Worm (Caenorhabditis elegans) whole organism, L2 larva: Measurements from ENCODE around the gene B0563.18.
A peak's percentile ranks its signal among the peaks of the same experiment; 100 is the strongest.

ENCODE experiments used
- C34F6.9 ChIP-seq: fragments of 150-350 bp; optimal IDR thresholded peaks from 2 replicates; lab custom pipeline; 2014; ENCODE audit warnings: missing biosample characterization, missing genetic modification characterization
- F13H6.1 ChIP-seq: sonication (generic microtip); optimal IDR thresholded peaks from 2 replicates; lab custom pipeline; 2016; ENCODE audit warnings: missing genetic modification characterization, missing compliant biosample characterization
- R02D3.7 ChIP-seq: fragments of 150-350 bp; optimal IDR thresholded peaks from 2 replicates; lab custom pipeline; 2014; ENCODE audit warnings: missing biosample characterization, missing genetic modification characterization
- Y55F3AM.14 ChIP-seq: fragments of 200-800 bp; sonication (Bioruptor generic); optimal IDR thresholded peaks from 2 replicates; lab custom pipeline; 2018; ENCODE audit warnings: mild to moderate bottlenecking, missing genetic modification characterization, missing compliant biosample characterization
- ZK546.5 ChIP-seq: sonication (generic microtip); optimal IDR thresholded peaks from 2 replicates; lab custom pipeline; 2017; ENCODE audit warnings: missing biosample characterization, missing genetic modification characterization
- alr-1 ChIP-seq: fragments of 150-350 bp; optimal IDR thresholded peaks from 2 replicates; lab custom pipeline; 2014; ENCODE audit warnings: missing biosample characterization, missing genetic modification characterization
- aly-2 ChIP-seq: fragments of 150-350 bp; optimal IDR thresholded peaks from 2 replicates; lab custom pipeline; 2014; ENCODE audit warnings: missing biosample characterization, missing genetic modification characterization
- ama-1 ChIP-seq: fragments of 150-350 bp; optimal IDR thresholded peaks from 2 replicates; lab custom pipeline; 2018; ENCODE audit warnings: inconsistent platforms
- blmp-1 ChIP-seq: sonication (generic microtip); optimal IDR thresholded peaks from 2 replicates; lab custom pipeline; 2017; ENCODE audit warnings: missing genetic modification characterization, mild to moderate bottlenecking, missing compliant biosample characterization, antibody characterized with exemption, moderate library complexity; ENCODE audit not compliant: insufficient read depth
- ceh-16 ChIP-seq: fragments of 150-350 bp; optimal IDR thresholded peaks from 2 replicates; lab custom pipeline; 2014; ENCODE audit warnings: missing biosample characterization, missing genetic modification characterization
- ceh-82 ChIP-seq: fragments of 150-350 bp; optimal IDR thresholded peaks from 2 replicates; lab custom pipeline; 2014; ENCODE audit warnings: missing biosample characterization, missing genetic modification characterization
- crh-2 ChIP-seq: sonication (generic microtip); optimal IDR thresholded peaks from 2 replicates; lab custom pipeline; 2017; ENCODE audit warnings: missing biosample characterization, missing genetic modification characterization
- dmd-4 ChIP-seq: sonication (generic microtip); optimal IDR thresholded peaks from 2 replicates; lab custom pipeline; 2017; ENCODE audit warnings: missing biosample characterization, missing genetic modification characterization
- elt-1 ChIP-seq: fragments of 150-350 bp; optimal IDR thresholded peaks from 2 replicates; lab custom pipeline; 2014; ENCODE audit warnings: missing biosample characterization, missing genetic modification characterization
- elt-3 ChIP-seq: sonication (generic microtip); optimal IDR thresholded peaks from 2 replicates; lab custom pipeline; 2017; ENCODE audit warnings: missing biosample characterization, missing genetic modification characterization
- fos-1 ChIP-seq: fragments of 150-350 bp; optimal IDR thresholded peaks from 2 replicates; lab custom pipeline; 2014; ENCODE audit warnings: missing biosample characterization, missing genetic modification characterization
- gmeb-1 ChIP-seq: fragments of 150-350 bp; optimal IDR thresholded peaks from 2 replicates; lab custom pipeline; 2014; ENCODE audit warnings: missing biosample characterization, missing genetic modification characterization
- lin-11 ChIP-seq: fragments of 150-350 bp; sonication (generic microtip); optimal IDR thresholded peaks from 2 replicates; lab custom pipeline; 2014; ENCODE audit warnings: missing biosample characterization, missing genetic modification characterization, inconsistent platforms, mixed read lengths
- lin-13 ChIP-seq: fragments of 150-350 bp; optimal IDR thresholded peaks from 2 replicates; lab custom pipeline; 2014; ENCODE audit warnings: missing biosample characterization, missing genetic modification reagents, missing genetic modification characterization
- lin-39 ChIP-seq: fragments of 150-350 bp; optimal IDR thresholded peaks from 2 replicates; lab custom pipeline; 2014; ENCODE audit warnings: missing biosample characterization, missing genetic modification reagents, missing genetic modification characterization
- lsy-2 ChIP-seq, 2 experiments: fragments of 150-350 bp in 1 of 2; sonication (generic microtip) in 1 of 2; optimal IDR thresholded peaks; 2 replicates each; lab custom pipeline; 2014 to 2017; ENCODE audit warnings: missing biosample characterization in 2 of 2, missing genetic modification characterization in 2 of 2
- mbf-1 ChIP-seq: sonication (generic microtip); optimal IDR thresholded peaks from 2 replicates; lab custom pipeline; 2017; ENCODE audit warnings: missing biosample characterization, missing genetic modification characterization
- mdl-1 ChIP-seq, 2 experiments: fragments of 150-350 bp in 1 of 2; sonication (generic microtip) in 1 of 2; optimal IDR thresholded peaks; 2 replicates each; lab custom pipeline; 2017; ENCODE audit warnings: missing biosample characterization in 2 of 2, missing genetic modification characterization in 2 of 2
- nhr-12 ChIP-seq: fragments of 150-350 bp; optimal IDR thresholded peaks from 2 replicates; lab custom pipeline; 2014; ENCODE audit warnings: missing biosample characterization, missing genetic modification characterization
- nhr-129 ChIP-seq: fragments of 150-350 bp; optimal IDR thresholded peaks from 2 replicates; lab custom pipeline; 2014; ENCODE audit warnings: missing biosample characterization, missing genetic modification characterization
- nhr-21 ChIP-seq: fragments of 150-350 bp; optimal IDR thresholded peaks from 2 replicates; lab custom pipeline; 2014; ENCODE audit warnings: missing biosample characterization, missing genetic modification characterization
- nhr-23 ChIP-seq: fragments of 150-350 bp; optimal IDR thresholded peaks from 2 replicates; lab custom pipeline; 2014; ENCODE audit warnings: missing biosample characterization, missing genetic modification reagents, missing genetic modification characterization
- nhr-25 ChIP-seq: fragments of 150-350 bp; sonication (generic microtip); optimal IDR thresholded peaks from 3 replicates; lab custom pipeline; 2014; ENCODE audit warnings: missing biosample characterization, missing genetic modification characterization
- nhr-6 ChIP-seq: fragments of 150-350 bp; optimal IDR thresholded peaks from 2 replicates; lab custom pipeline; 2014; ENCODE audit warnings: missing biosample characterization, missing genetic modification characterization
- nhr-77 ChIP-seq: fragments of 150-350 bp; optimal IDR thresholded peaks from 2 replicates; lab custom pipeline; 2014; ENCODE audit warnings: missing biosample characterization, missing genetic modification characterization
- peb-1 ChIP-seq: fragments of 150-350 bp; optimal IDR thresholded peaks from 2 replicates; lab custom pipeline; 2014; ENCODE audit warnings: missing biosample characterization, missing genetic modification characterization
- skn-1 ChIP-seq: sonication (generic microtip); optimal IDR thresholded peaks from 2 replicates; lab custom pipeline; 2017; ENCODE audit warnings: missing biosample characterization, missing genetic modification characterization
- sma-3 ChIP-seq: sonication (generic microtip); optimal IDR thresholded peaks from 2 replicates; lab custom pipeline; 2016; ENCODE audit warnings: missing genetic modification reagents, missing genetic modification characterization, missing compliant biosample characterization
- sma-9 ChIP-seq, 2 experiments: fragments of 150-350 bp in 1 of 2; sonication (generic microtip) in 1 of 2; optimal IDR thresholded peaks; 2 replicates each; lab custom pipeline; 2014 to 2016; ENCODE audit warnings: missing genetic modification characterization in 2 of 2, mild to moderate bottlenecking in 1 of 2, missing biosample characterization in 1 of 2, missing compliant biosample characterization in 1 of 2, missing genetic modification reagents in 1 of 2, moderate library complexity in 1 of 2
- snpc-4 ChIP-seq: fragments of 150-350 bp; optimal IDR thresholded peaks from 2 replicates; lab custom pipeline; 2014; ENCODE audit warnings: missing biosample characterization, missing genetic modification characterization
- unc-39 ChIP-seq: fragments of 150-350 bp; optimal IDR thresholded peaks from 2 replicates; lab custom pipeline; 2014; ENCODE audit warnings: missing biosample characterization, missing genetic modification characterization
- unc-55 ChIP-seq: fragments of 150-350 bp; sonication (generic microtip); optimal IDR thresholded peaks from 3 replicates; lab custom pipeline; 2014; ENCODE audit warnings: missing biosample characterization, missing genetic modification reagents, missing genetic modification characterization
- unc-62 ChIP-seq: fragments of 150-350 bp; optimal IDR thresholded peaks from 2 replicates; lab custom pipeline; 2014; ENCODE audit warnings: missing biosample characterization, missing genetic modification reagents, missing genetic modification characterization
- zag-1 ChIP-seq: fragments of 150-350 bp; optimal IDR thresholded peaks from 2 replicates; lab custom pipeline; 2014; ENCODE audit warnings: missing biosample characterization, missing genetic modification characterization
- ztf-1 ChIP-seq: fragments of 200-800 bp; sonication (Bioruptor generic); conservative IDR thresholded peaks from 2 replicates; pipeline ENCODE4 v1.3.6; 2022; ENCODE audit warnings: missing genetic modification characterization, missing compliant biosample characterization
- ztf-4 ChIP-seq: fragments of 150-350 bp; optimal IDR thresholded peaks from 2 replicates; lab custom pipeline; 2014; ENCODE audit warnings: missing biosample characterization, missing genetic modification characterization

B0563.18 gene

DNA sequence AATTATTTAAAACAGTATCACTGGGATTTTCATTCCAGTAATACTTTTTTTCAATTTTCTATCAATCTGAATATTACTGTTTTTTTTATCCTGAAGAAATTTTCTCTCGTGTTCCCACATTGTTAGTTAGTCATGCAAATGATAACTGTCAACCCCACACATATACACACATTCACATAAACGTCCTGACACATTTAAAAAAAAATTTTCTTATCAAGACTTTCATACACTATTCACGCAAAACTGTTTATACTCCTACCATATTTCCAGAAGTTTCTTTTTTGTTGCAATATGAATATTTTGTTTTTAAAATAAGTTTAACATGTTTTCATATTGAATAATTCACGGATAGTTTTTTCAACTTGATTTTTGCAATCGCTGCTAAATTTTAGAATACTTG, 36.1 kb downstream of the B0563.18 start:
- TF ChIP-seq unc-39 (tag; lab: Kevin White, UChicago) (no peak), fos-1 (tag; lab: Kevin White, UChicago) (peak; percentile 74)

DNA sequence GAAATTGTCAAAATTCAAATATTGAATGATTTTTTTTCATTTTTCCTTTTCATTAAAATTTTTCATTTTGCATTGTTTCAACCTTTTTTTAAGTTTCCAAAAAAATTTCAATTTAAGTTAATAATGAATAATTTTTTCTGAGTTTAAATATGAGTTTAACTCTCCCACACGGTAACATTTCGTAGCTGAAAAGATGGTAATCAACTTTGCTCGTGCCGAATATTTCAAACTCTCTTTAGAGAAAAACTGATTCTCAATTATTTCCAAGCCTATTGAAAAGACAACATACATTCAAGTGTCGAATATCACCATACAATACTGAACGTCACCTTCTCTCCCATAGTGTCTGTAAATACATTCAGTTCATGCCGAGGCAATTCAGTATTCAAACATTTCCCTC, 36.6 kb downstream of the B0563.18 start:
- TF ChIP-seq nhr-129 (tag; lab: Kevin White, UChicago) (no peak), lin-13 (no peak), dmd-4 (tag; lab: Kevin White, UChicago) (no peak), zag-1 (tag; lab: Kevin White, UChicago) (no peak), crh-2 (tag; lab: Kevin White, UChicago) (no peak), lin-39 (tag; lab: Kevin White, UChicago) (no peak), elt-3 (tag; lab: Kevin White, UChicago) (no peak), unc-62 (GFP tag; lab: Kevin White, UChicago) (no peak), unc-55 (GFP tag; lab: Kevin White, UChicago) (no peak), blmp-1 (tag; lab: Kevin White, UChicago) (no peak), ceh-16 (tag; lab: Kevin White, UChicago) (no peak), nhr-23 (tag; lab: Kevin White, UChicago) (no peak), C34F6.9 (tag; lab: Kevin White, UChicago) (no peak), elt-1 (tag; lab: Kevin White, UChicago) (no peak), ceh-82 (tag; lab: Kevin White, UChicago) (no peak), fos-1 (tag; lab: Kevin White, UChicago) (no peak), peb-1 (tag; lab: Kevin White, UChicago) (no peak), ztf-1 (GFP tag; lab: Robert Waterston, UW) (no peak), ztf-4 (tag; lab: Kevin White, UChicago) (no peak)

DNA sequence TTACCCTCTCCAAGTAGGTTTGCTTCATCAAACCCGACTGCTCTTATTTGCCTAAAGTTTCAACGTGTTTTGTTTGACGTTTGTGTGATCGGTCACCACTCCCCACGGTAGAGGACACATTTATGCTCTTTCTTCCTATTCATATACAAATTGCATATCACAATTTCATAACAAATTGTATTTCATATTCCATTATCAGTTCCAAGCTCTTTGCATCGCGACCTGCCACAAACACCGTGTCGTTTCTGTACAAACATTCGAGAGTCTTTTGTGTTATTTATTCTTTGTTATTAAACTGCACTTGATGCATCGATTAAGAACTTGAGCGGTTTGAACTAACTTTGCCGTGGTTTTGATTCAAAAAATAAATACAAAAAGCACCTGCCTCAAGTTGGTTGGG, 37.7 kb downstream of the B0563.18 start:
- TF ChIP-seq ZK546.5 (tag; lab: Kevin White, UChicago), result no peak
- peak; percentile 26 for TF ChIP-seq sma-9 (GFP tag; optimal IDR thresholded peaks at IDR 0.05; lab: Kevin White, UChicago)
- no peak for TF ChIP-seq sma-9 (tag; optimal IDR thresholded peaks at IDR 0.05; lab: Kevin White, UChicago)
- peak; percentile 31 for TF ChIP-seq F13H6.1 (tag; lab: Kevin White, UChicago)
- TF ChIP-seq gmeb-1, result peak; percentile 23
- TF ChIP-seq fos-1 (tag; lab: Kevin White, UChicago), result peak; percentile 63

DNA sequence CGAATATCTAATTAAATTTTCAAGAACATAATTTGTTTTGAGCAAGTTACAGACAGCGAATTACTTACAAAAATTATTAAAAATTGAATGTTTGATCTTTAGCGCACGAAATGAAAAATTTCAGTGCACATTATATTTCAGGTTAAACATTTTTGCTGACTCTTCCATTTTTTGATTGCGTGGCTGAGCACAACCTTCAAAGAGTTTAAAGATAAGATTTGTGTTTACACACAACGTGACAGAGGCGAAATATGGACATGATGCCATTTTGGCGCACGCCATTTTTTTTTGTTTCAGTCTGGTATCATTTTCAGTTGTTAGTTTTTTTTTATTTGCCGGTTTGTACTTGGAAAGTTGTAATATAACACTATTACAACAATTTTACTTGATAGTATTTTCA, 40.3 kb downstream of the B0563.18 start:
- TF ChIP-seq fos-1 (tag; lab: Kevin White, UChicago) (peak; percentile 91), sma-3 (GFP tag; lab: Kevin White, UChicago) (no peak), sma-9 (GFP tag; optimal IDR thresholded peaks at IDR 0.05; lab: Kevin White, UChicago) (peak; percentile 38), sma-9 (tag; optimal IDR thresholded peaks at IDR 0.05; lab: Kevin White, UChicago) (no peak), crh-2 (tag; lab: Kevin White, UChicago) (peak; percentile 64), ZK546.5 (tag; lab: Kevin White, UChicago) (no peak)

DNA sequence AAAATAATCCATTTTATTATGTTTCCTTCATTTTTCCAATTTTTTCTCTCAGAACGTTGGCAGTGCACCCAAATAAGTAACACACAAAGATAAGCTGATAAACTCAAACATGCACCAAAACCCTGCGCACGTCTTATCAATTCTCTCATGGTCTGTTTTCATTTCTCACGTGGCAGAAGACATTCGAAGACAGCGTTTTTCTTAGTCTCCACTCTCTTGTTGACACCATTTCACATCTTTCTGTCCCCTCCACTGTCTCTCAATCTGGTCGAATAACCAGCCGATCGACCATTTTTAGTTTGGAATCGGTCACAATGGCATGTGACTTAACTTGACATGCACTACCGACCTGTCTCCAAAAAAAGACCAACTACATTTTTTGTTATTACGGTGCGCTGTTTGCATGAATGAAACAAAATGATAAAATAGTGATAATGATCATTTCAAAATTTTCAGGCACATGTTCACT, 41.5 kb downstream of the B0563.18 start, which contains the start of gene C35B8.3:
Gene C35B8.3 (plus strand): TSS at position 51 of the 469 bp plus-strand sequence.
- peak; percentile 56 for TF ChIP-seq gmeb-1
- no peak for TF ChIP-seq nhr-77 (tag; lab: Kevin White, UChicago)
- no peak for TF ChIP-seq ceh-16 (tag; lab: Kevin White, UChicago)
- no peak for TF ChIP-seq snpc-4 (tag; lab: Kevin White, UChicago)
- peak; percentile 51 for TF ChIP-seq blmp-1 (tag; lab: Kevin White, UChicago)
- TF ChIP-seq ceh-82 (tag; lab: Kevin White, UChicago), result no peak
- TF ChIP-seq nhr-25 (tag; lab: Kevin White, UChicago), result peak; percentile 74
- TF ChIP-seq ztf-4 (tag; lab: Kevin White, UChicago), result no peak
- no peak for TF ChIP-seq ZK546.5 (tag; lab: Kevin White, UChicago)
- no peak for TF ChIP-seq lin-11 (tag; lab: Kevin White, UChicago)
- TF ChIP-seq nhr-21 (tag; lab: Kevin White, UChicago), result peak; percentile 67
- no peak for TF ChIP-seq ztf-1 (GFP tag; lab: Robert Waterston, UW)
- TF ChIP-seq crh-2 (tag; lab: Kevin White, UChicago), result peak; percentile 69
- no peak for TF ChIP-seq mbf-1 (tag; lab: Kevin White, UChicago)
- TF ChIP-seq peb-1 (tag; lab: Kevin White, UChicago), result no peak
- no peak for TF ChIP-seq skn-1
- TF ChIP-seq lin-39 (tag; lab: Kevin White, UChicago), result no peak
- TF ChIP-seq lsy-2 (tag; optimal IDR thresholded peaks at IDR 0.05; lab: Kevin White, UChicago), result no peak
- TF ChIP-seq nhr-23 (tag; lab: Kevin White, UChicago), result no peak
- no peak for TF ChIP-seq aly-2
- no peak for TF ChIP-seq alr-1 (tag; lab: Kevin White, UChicago)
- TF ChIP-seq nhr-6 (tag; lab: Kevin White, UChicago), result peak; percentile 47
- no peak for TF ChIP-seq ama-1 (lab: Kevin White, UChicago)
- TF ChIP-seq F13H6.1 (tag; lab: Kevin White, UChicago), result peak; percentile 7
- no peak for TF ChIP-seq dmd-4 (tag; lab: Kevin White, UChicago)
- peak; percentile 65 for TF ChIP-seq Y55F3AM.14 (GFP tag; lab: Kevin White, UChicago)
- TF ChIP-seq R02D3.7 (tag; lab: Kevin White, UChicago), result no peak
- no peak for TF ChIP-seq nhr-12
- peak; percentile 84 for TF ChIP-seq nhr-129 (tag; lab: Kevin White, UChicago)
- peak in 1 of 2 experiments; percentile 61 for TF ChIP-seq mdl-1 (tag; optimal IDR thresholded peaks at IDR 0.05; lab: Kevin White, UChicago)
- TF ChIP-seq unc-62 (GFP tag; lab: Kevin White, UChicago), result no peak
- TF ChIP-seq fos-1 (tag; lab: Kevin White, UChicago), result peak; percentile 61
- peak; percentile 46 for TF ChIP-seq sma-3 (GFP tag; lab: Kevin White, UChicago)
